Worm (Caenorhabditis elegans) whole organism, mixed stage, embryonic: ENCODE results near the gene tgt-2.

Experiments used
- blmp-1 ChIP-seq: fragments of 150-350 bp; optimal IDR thresholded peaks from 2 replicates; lab custom pipeline; 2014; ENCODE audit warnings: missing biosample characterization, missing genetic modification characterization
- ces-1 ChIP-seq: fragments of 150-350 bp; optimal IDR thresholded peaks from 2 replicates; lab custom pipeline; 2014; ENCODE audit warnings: missing biosample characterization, missing genetic modification reagents, missing genetic modification characterization
- elt-1 ChIP-seq: sonication (generic microtip); optimal IDR thresholded peaks from 2 replicates; lab custom pipeline; 2017; ENCODE audit warnings: missing genetic modification characterization, mild to moderate bottlenecking, missing compliant biosample characterization, antibody characterized with exemption, moderate library complexity, borderline replicate concordance; ENCODE audit not compliant: insufficient read depth
- mls-2 ChIP-seq: sonication (generic microtip); optimal IDR thresholded peaks from 2 replicates; lab custom pipeline; 2016; ENCODE audit warnings: mild to moderate bottlenecking, missing genetic modification characterization, moderate library complexity, missing compliant biosample characterization
- nhr-12 ChIP-seq: fragments of 150-350 bp; optimal IDR thresholded peaks from 2 replicates; lab custom pipeline; 2014; ENCODE audit warnings: missing biosample characterization, missing genetic modification characterization
- nhr-237 ChIP-seq: fragments of 150-350 bp; optimal IDR thresholded peaks from 2 replicates; lab custom pipeline; 2014; ENCODE audit warnings: missing biosample characterization, missing genetic modification characterization
- nhr-76 ChIP-seq: sonication (generic microtip); optimal IDR thresholded peaks from 2 replicates; lab custom pipeline; 2017; ENCODE audit warnings: missing biosample characterization, missing genetic modification characterization
- pha-4 ChIP-seq: fragments of 150-350 bp; optimal IDR thresholded peaks from 2 replicates; lab custom pipeline; 2018; ENCODE audit warnings: missing biosample characterization, missing genetic modification reagents, missing genetic modification characterization
- unc-62 ChIP-seq: fragments of 150-350 bp; optimal IDR thresholded peaks from 2 replicates; lab custom pipeline; 2014; ENCODE audit warnings: missing biosample characterization, missing genetic modification reagents, missing genetic modification characterization

ce11 chrV:19026163-19026562 lies 28.0 kb downstream of the tgt-2 start, which contains the start of gene Y39B6A.25:
- TF ChIP-seq nhr-237 (tag; lab: Kevin White, UChicago) (no peak), nhr-76 (tag; lab: Kevin White, UChicago) (no peak), ces-1 (no peak), nhr-12 (tag; lab: Kevin White, UChicago) (no peak), blmp-1 (tag; lab: Kevin White, UChicago) (no peak), unc-62 (GFP tag; lab: Kevin White, UChicago) (no peak), pha-4 (tag; lab: Kevin White, UChicago) (no peak), elt-1 (tag; lab: Kevin White, UChicago) (no peak), mls-2 (tag; lab: Kevin White, UChicago) (no peak)
